Worm (Caenorhabditis elegans): ENCODE measurements around the gene nhr-70.

DNA sequence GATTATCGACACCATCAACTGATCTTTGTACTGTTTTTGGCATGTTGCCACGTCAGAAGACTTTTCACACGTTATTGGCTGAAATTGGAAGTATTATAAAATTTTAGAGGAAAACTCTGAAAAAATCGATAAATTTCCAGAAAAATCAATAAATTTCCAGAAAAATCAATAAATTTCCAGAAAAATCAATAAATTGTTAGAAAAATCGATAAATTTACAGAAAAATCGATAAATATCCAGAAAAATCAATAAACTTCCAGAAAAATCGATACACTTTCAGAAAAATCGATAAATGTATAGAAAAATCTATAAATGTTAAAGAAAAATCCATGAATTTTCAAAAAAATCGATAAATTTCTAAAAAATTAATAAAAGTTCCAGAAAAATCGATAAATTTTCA, 12.5 kb downstream of the nhr-70 start:
- TF ChIP-seq fax-1 (tag; optimal IDR thresholded peaks at IDR 0.05), result no peak
- no peak for TF ChIP-seq nfya-1 (tag; optimal IDR thresholded peaks at IDR 0.05)
- no peak for TF ChIP-seq ceh-22 (tag; optimal IDR thresholded peaks at IDR 0.05)
- TF ChIP-seq F13H6.1 (tag; optimal IDR thresholded peaks at IDR 0.05), result no peak
- TF ChIP-seq pha-4 (tag; optimal IDR thresholded peaks at IDR 0.05), result no peak
- no peak for TF ChIP-seq pros-1 (tag; optimal IDR thresholded peaks at IDR 0.05)
- no peak for TF ChIP-seq unc-3 (GFP tag; conservative IDR thresholded peaks at IDR 0.05)
- TF ChIP-seq unc-3 (tag; optimal IDR thresholded peaks at IDR 0.05), result no peak
- no peak for TF ChIP-seq Y22D7AL.16 (tag; optimal IDR thresholded peaks at IDR 0.05)
- TF ChIP-seq fkh-10 (GFP tag; optimal IDR thresholded peaks at IDR 0.05), result no peak
- TF ChIP-seq sdc-2 (tag; optimal IDR thresholded peaks at IDR 0.05), result no peak
- no peak for TF ChIP-seq ceh-34 (tag; optimal IDR thresholded peaks at IDR 0.05)

All from whole organism, late embryonic.